Worm (Caenorhabditis elegans) whole organism, early embryonic: ENCODE data around the gene F48F7.3.

Source experiments
- B0310.2 ChIP-seq: sonication (generic microtip); optimal IDR thresholded peaks from 2 replicates; lab custom pipeline; 2016; ENCODE audit warnings: mild to moderate bottlenecking, missing genetic modification characterization, missing compliant biosample characterization
- aly-1 ChIP-seq: sonication (generic microtip); optimal IDR thresholded peaks from 2 replicates; lab custom pipeline; 2016; ENCODE audit warnings: missing genetic modification characterization, missing compliant biosample characterization
- ama-1 ChIP-seq: fragments of 150-350 bp; optimal IDR thresholded peaks from 2 replicates; lab custom pipeline; 2014
- ceh-13 ChIP-seq: fragments of 200-800 bp; sonication (Bioruptor generic); optimal IDR thresholded peaks from 2 replicates; lab custom pipeline; 2018; ENCODE audit warnings: mild to moderate bottlenecking, missing genetic modification characterization, missing compliant biosample characterization
- ceh-36 ChIP-seq: sonication (generic microtip); optimal IDR thresholded peaks from 2 replicates; lab custom pipeline; 2016; ENCODE audit warnings: missing genetic modification characterization, inconsistent platforms, missing compliant biosample characterization
- flt-1 ChIP-seq: fragments of 200-800 bp; sonication (Bioruptor generic); IDR thresholded peaks from 2 replicates; pipeline ENCODE4 v1.3.6; 2022; ENCODE audit warnings: missing genetic modification characterization, missing compliant biosample characterization
- hmg-4 ChIP-seq: fragments of 200-800 bp; sonication (Bioruptor generic); optimal IDR thresholded peaks from 2 replicates; lab custom pipeline; 2018; ENCODE audit warnings: mild to moderate bottlenecking, missing genetic modification characterization, missing compliant biosample characterization
- pes-1 ChIP-seq: fragments of 200-800 bp; sonication (Bioruptor generic); IDR thresholded peaks from 2 replicates; pipeline ENCODE4 v1.3.6; 2022; ENCODE audit warnings: missing genetic modification reagents, missing genetic modification characterization, missing compliant biosample characterization
- tbx-37 ChIP-seq: fragments of 200-800 bp; sonication (Bioruptor generic); conservative IDR thresholded peaks from 2 replicates; pipeline ENCODE4 v1.3.6; 2022; ENCODE audit warnings: missing genetic modification reagents, missing genetic modification characterization, missing compliant biosample characterization

- TF ChIP-seq aly-1 (no peak), hmg-4 (GFP tag; lab: Kevin White, UChicago) (no peak), ama-1 (lab: Kevin White, UChicago) (no peak), tbx-37 (GFP tag; lab: Robert Waterston, UW) (no peak), ceh-36 (tag; lab: Kevin White, UChicago) (no peak), ceh-13 (GFP tag; lab: Kevin White, UChicago) (no peak), B0310.2 (no peak), flt-1 (no peak), pes-1 (GFP tag; lab: Robert Waterston, UW) (no peak)
Measured at ce11 chrX:13941865-13942264, 21.4 kb upstream of the F48F7.3 start.
